Worm (Caenorhabditis elegans): ENCODE measurements around the gene mls-1.

ce11 chrIII:7499421-7499902 lies 39.3 kb downstream of the mls-1 start, which contains the start of the genes C07H6.9 and sap-140:
- TF ChIP-seq ekl-4 (GFP tag; IDR thresholded peaks at IDR 0.05) (peak; percentile 62; the same call in 1 of the 2 replicates), sptf-2 (GFP tag; optimal IDR thresholded peaks at IDR 0.05) (no peak), pha-4 (tag; optimal IDR thresholded peaks at IDR 0.05) (no peak), ztf-3 (GFP tag; optimal IDR thresholded peaks at IDR 0.05) (no peak), F23B12.7 (tag; optimal IDR thresholded peaks at IDR 0.05; ENCODE audit: insufficient read depth) (no peak)

Measured in whole organism, young adult.